Fruit fly (Drosophila melanogaster) whole organism, wandering third instar larva: ENCODE measurements around the gene Cdc6.

Experiments
- Abd-B ChIP-seq: fragments of >200 bp; optimal IDR thresholded peaks from 2 replicates; lab custom pipeline; 2017; ENCODE audit warnings: missing biosample characterization, missing genetic modification characterization
- CG32264 ChIP-seq: fragments of 200-800 bp; sonication (Bioruptor generic); optimal IDR thresholded peaks from 2 replicates; lab custom pipeline; 2016; ENCODE audit warnings: missing biosample characterization, missing genetic modification characterization
- CG9705 ChIP-seq: fragments of 200-800 bp; sonication (Bioruptor generic); optimal IDR thresholded peaks from 2 replicates; lab custom pipeline; 2018; ENCODE audit warnings: missing biosample characterization, mild to moderate bottlenecking, missing genetic modification characterization
- Dfd ChIP-seq: fragments of >200 bp; optimal IDR thresholded peaks from 2 replicates; lab custom pipeline; 2017; ENCODE audit warnings: missing biosample characterization, missing genetic modification characterization
- HLH106 ChIP-seq: fragments of 200-800 bp; optimal IDR thresholded peaks from 3 replicates; lab custom pipeline; 2019; ENCODE audit warnings: missing biosample characterization, mild to moderate bottlenecking, missing genetic modification characterization, moderate library complexity
- Hnf4 ChIP-seq: fragments of 200-800 bp; sonication (Bioruptor generic); optimal IDR thresholded peaks from 2 replicates; lab custom pipeline; 2016; ENCODE audit warnings: missing biosample characterization, mild to moderate bottlenecking, missing genetic modification characterization
- Hr78 ChIP-seq: fragments of >200 bp; optimal IDR thresholded peaks from 2 replicates; lab custom pipeline; 2017; ENCODE audit warnings: missing biosample characterization, missing genetic modification characterization
- Jra ChIP-seq: sonication (Bioruptor generic); optimal IDR thresholded peaks from 2 replicates; lab custom pipeline; 2016; ENCODE audit warnings: missing biosample characterization, missing genetic modification characterization
- Myc ChIP-seq: fragments of >200 bp; optimal IDR thresholded peaks from 2 replicates; lab custom pipeline; 2017
- OdsH ChIP-seq: fragments of 200-800 bp; sonication (Bioruptor generic); optimal IDR thresholded peaks from 2 replicates; lab custom pipeline; 2016; ENCODE audit warnings: missing biosample characterization, mild to moderate bottlenecking, missing genetic modification characterization
- Rel ChIP-seq, 2 experiments: fragments of 200-800 bp; sonication (Bioruptor generic) in 1 of 2; optimal IDR thresholded peaks; 2 replicates in 1 of 2; 3 replicates in 1 of 2; lab custom pipeline; 2016 to 2019; ENCODE audit warnings: mild to moderate bottlenecking in 2 of 2, missing biosample characterization in 2 of 2, missing genetic modification characterization in 2 of 2, moderate library complexity in 1 of 2
- Sp1 ChIP-seq: fragments of 200-800 bp; sonication (Bioruptor generic); optimal IDR thresholded peaks from 3 replicates; lab custom pipeline; 2019; ENCODE audit warnings: missing biosample characterization, mild to moderate bottlenecking, missing genetic modification characterization, moderate library complexity
- Vsx2 ChIP-seq: fragments of 200-300, 225-300 bp; sonication (Bioruptor generic); optimal IDR thresholded peaks from 2 replicates; lab custom pipeline; 2018; ENCODE audit warnings: missing biosample characterization, missing genetic modification characterization; ENCODE audit not compliant: partially characterized antibody
- br ChIP-seq: fragments of 200-800 bp; sonication (Bioruptor generic); optimal IDR thresholded peaks from 2 replicates; lab custom pipeline; 2016; ENCODE audit warnings: missing biosample characterization, missing genetic modification characterization
- brk ChIP-seq: fragments of 200-800 bp; sonication (Bioruptor generic); optimal IDR thresholded peaks from 2 replicates; lab custom pipeline; 2016; ENCODE audit warnings: missing biosample characterization, mild to moderate bottlenecking, missing genetic modification characterization
- dl ChIP-seq, 2 experiments: fragments of 175-275, 200-275 bp in 1 of 2; fragments of 200-275 bp in 1 of 2; sonication (Bioruptor generic); optimal IDR thresholded peaks; lab custom pipeline; 2018; ENCODE audit warnings: mild to moderate bottlenecking in 2 of 2, missing biosample characterization in 2 of 2, missing genetic modification characterization in 2 of 2, moderate library complexity in 2 of 2; ENCODE audit not compliant: partially characterized antibody in 2 of 2, insufficient read depth in 1 of 2
- dmrt93B ChIP-seq: fragments of 200-800 bp; sonication (Bioruptor generic); optimal IDR thresholded peaks from 2 replicates; lab custom pipeline; 2018; ENCODE audit warnings: missing biosample characterization, mild to moderate bottlenecking, missing genetic modification characterization
- dsf ChIP-seq: sonication (Bioruptor generic); optimal IDR thresholded peaks from 2 replicates; lab custom pipeline; 2016; ENCODE audit warnings: missing biosample characterization, missing genetic modification characterization, borderline replicate concordance
- ey ChIP-seq: fragments of 200-800 bp; sonication (Bioruptor generic); optimal IDR thresholded peaks from 2 replicates; lab custom pipeline; 2016; ENCODE audit warnings: missing biosample characterization, missing genetic modification characterization
- foxo ChIP-seq, 2 experiments: fragments of 200-800 bp; sonication (Bioruptor generic); optimal IDR thresholded peaks; 2 replicates in 1 of 2; 3 replicates in 1 of 2; lab custom pipeline; 2016 to 2017; ENCODE audit warnings: missing biosample characterization in 2 of 2, missing genetic modification characterization in 2 of 2
- fru ChIP-seq: fragments of 200-800 bp; sonication (Bioruptor generic); optimal IDR thresholded peaks from 3 replicates; lab custom pipeline; 2016; ENCODE audit warnings: missing biosample characterization, mild to moderate bottlenecking, missing genetic modification characterization
- h ChIP-seq: fragments of 200-800 bp; sonication (Bioruptor generic); optimal IDR thresholded peaks from 3 replicates; lab custom pipeline; 2016; ENCODE audit warnings: missing biosample characterization, mild to moderate bottlenecking, missing genetic modification characterization
- psq ChIP-seq: fragments of 200-800 bp; sonication (Bioruptor generic); optimal IDR thresholded peaks from 3 replicates; lab custom pipeline; 2017; ENCODE audit warnings: missing biosample characterization, mild to moderate bottlenecking, missing genetic modification characterization, moderate library complexity
- rgr ChIP-seq: fragments of 200-800 bp; sonication (Bioruptor generic); optimal IDR thresholded peaks from 3 replicates; lab custom pipeline; 2016; ENCODE audit warnings: missing biosample characterization, mild to moderate bottlenecking, missing genetic modification characterization
- sage ChIP-seq: fragments of 200-800 bp; sonication (Bioruptor generic); optimal IDR thresholded peaks from 2 replicates; lab custom pipeline; 2016; ENCODE audit warnings: missing biosample characterization, mild to moderate bottlenecking, missing genetic modification characterization
- usp ChIP-seq: fragments of >200 bp; optimal IDR thresholded peaks from 2 replicates; lab custom pipeline; 2017; ENCODE audit warnings: missing biosample characterization, missing genetic modification characterization
- woc ChIP-seq: sonication (Bioruptor generic); optimal IDR thresholded peaks from 2 replicates; lab custom pipeline; 2016; ENCODE audit warnings: missing biosample characterization, mild to moderate bottlenecking, missing genetic modification characterization

Cdc6 gene

dm6 chr3L:8629701-8630343 lies 4.0 kb downstream of the Cdc6 start:
- TF ChIP-seq usp (GFP tag; lab: Kevin White, UChicago) (no peak), Jra (GFP tag; lab: Kevin White, UChicago) (no peak), rgr (peak; percentile 53)

dm6 chr3L:8628964-8629363 lies 4.9 kb downstream of the Cdc6 start:
- TF ChIP-seq Sp1 (GFP tag; lab: Kevin White, UChicago), result peak; percentile 42
- peak in 1 of 2 experiments; percentile 29 for TF ChIP-seq foxo (GFP tag; optimal IDR thresholded peaks at IDR 0.05; lab: Kevin White, UChicago)
- TF ChIP-seq HLH106 (tag; lab: Kevin White, UChicago), result peak; percentile 57
- TF ChIP-seq CG9705 (GFP tag; lab: Kevin White, UChicago), result peak; percentile 4
- no peak for TF ChIP-seq Vsx2 (GFP tag; lab: Kevin White, UChicago)
- TF ChIP-seq OdsH, result no peak
- TF ChIP-seq Dfd (GFP tag; lab: Kevin White, UChicago), result no peak

DNA sequence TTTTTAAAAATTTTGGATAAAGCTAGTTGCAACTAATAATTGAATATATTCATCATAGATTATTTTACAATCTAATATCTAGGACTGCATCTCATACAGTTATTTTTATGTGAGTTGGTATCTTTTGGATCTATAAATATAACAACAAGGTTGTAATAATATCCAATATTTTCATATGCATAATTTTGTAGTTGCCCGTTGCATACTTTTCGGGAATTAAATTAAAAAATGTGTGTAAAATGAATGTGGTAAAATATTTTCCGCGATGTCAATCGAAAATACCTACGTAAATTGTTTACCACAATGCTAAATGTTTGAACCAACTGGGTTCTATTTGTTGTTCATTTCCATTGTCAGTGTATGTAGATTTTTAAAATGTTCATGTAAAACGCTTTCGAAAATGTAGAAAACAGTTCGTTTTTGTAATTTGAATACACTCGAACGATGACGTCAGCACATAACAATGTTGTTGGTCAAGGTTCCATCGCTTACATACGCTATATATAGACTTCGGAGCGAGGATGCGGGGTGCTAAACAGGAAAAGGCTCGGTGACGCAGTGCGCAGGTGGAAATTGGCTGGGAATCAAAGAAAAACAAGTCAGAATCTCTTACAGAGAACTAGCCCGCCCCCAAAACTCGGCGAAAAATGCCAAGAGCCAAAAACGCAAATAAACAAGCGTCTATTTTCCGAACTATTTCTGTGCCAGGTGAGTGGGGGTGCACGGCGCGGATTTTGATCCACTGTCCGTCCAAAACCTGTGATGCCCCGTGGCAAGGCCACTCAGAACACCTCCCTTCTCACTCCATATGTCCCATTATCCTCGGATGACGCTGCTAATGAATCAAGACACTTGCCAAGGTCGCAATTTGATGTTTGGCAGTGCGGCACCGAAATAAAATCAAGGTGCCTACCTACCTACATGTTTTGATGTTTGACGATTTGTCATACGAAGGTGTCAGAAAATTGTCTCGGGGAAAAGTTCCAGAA lies 5.7 kb downstream of the Cdc6 start:
- TF ChIP-seq psq (GFP tag; lab: Kevin White, UChicago) (no peak), Myc (lab: Kevin White, UChicago) (peak; percentile 42), br (GFP tag; lab: Kevin White, UChicago) (no peak), ey (no peak), Jra (GFP tag; lab: Kevin White, UChicago) (no peak)

DNA sequence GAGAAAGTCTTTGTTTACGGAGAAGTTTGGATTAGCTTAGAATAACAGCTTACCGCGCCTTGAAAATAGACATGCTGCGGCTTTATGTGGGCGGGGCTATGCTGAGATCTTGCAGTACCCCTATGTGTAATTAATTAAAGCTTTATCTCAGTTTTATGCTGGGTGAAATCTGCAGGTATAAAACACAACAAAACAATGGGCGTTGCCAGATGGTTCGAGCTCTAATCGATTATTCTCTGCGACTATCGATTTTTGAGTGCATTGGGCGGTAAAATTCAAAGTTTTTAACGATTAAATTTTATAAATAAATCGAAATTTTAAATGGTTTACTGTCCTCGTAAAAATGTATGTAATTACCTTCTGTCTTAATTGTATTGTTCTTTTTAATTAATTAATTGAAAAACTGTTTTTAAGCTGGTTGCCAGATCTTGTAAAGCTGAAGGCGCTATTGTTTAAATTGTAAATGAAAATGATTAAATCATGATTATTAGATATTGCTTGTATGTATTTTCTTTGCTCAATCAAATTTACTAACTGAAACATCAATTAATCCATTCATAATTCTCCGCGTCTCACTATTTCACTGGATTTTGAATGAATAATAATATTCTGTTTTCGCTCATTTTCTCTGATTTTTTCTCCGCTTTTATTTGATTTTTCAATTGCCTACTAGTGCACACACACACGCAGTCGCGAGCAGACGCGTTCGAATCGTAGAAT lies 10.0 kb downstream of the Cdc6 start, which contains the start of the genes GAPsec and Zasp66:
TSS of gene GAPsec (minus strand) at position 200 of the 720 bp plus-strand sequence.
TSS of gene Zasp66 (plus strand) at position 670 of the 720 bp plus-strand sequence.
- TF ChIP-seq Vsx2 (GFP tag; lab: Kevin White, UChicago) (no peak), CG32264 (GFP tag; lab: Kevin White, UChicago) (no peak), woc (GFP tag; lab: Kevin White, UChicago) (no peak), h (GFP tag; lab: Kevin White, UChicago) (no peak), ey (no peak), Hr78 (GFP tag; lab: Kevin White, UChicago) (no peak), dl (GFP tag; optimal IDR thresholded peaks at IDR 0.05; lab: Kevin White, UChicago; ENCODE audit: insufficient read depth in 1 of 2, partially characterized antibody in 2 of 2) (no peak), Rel (GFP tag; optimal IDR thresholded peaks at IDR 0.05; lab: Kevin White, UChicago) (no peak), Rel (tag; optimal IDR thresholded peaks at IDR 0.05; lab: Kevin White, UChicago) (no peak), brk (no peak), fru (GFP tag; lab: Kevin White, UChicago) (no peak)

- TF ChIP-seq CG32264 (GFP tag; lab: Kevin White, UChicago) (no peak), OdsH (no peak), h (GFP tag; lab: Kevin White, UChicago) (no peak), dl (GFP tag; optimal IDR thresholded peaks at IDR 0.05; lab: Kevin White, UChicago; ENCODE audit: insufficient read depth in 1 of 2, partially characterized antibody in 2 of 2) (no peak)
Measured at dm6 chr3L:8621465-8621864, 12.4 kb downstream of the Cdc6 start.

dm6 chr3L:8619588-8619987 lies 14.3 kb downstream of the Cdc6 start, which contains the start of gene S-Lap2:
Gene S-Lap2, plus strand, starts transcription at chr3L:8619888.
- TF ChIP-seq Hr78 (GFP tag; lab: Kevin White, UChicago) (no peak), Hnf4 (GFP tag; lab: Kevin White, UChicago) (no peak), h (GFP tag; lab: Kevin White, UChicago) (no peak), psq (GFP tag; lab: Kevin White, UChicago) (no peak), foxo (GFP tag; optimal IDR thresholded peaks at IDR 0.05; lab: Kevin White, UChicago) (no peak), rgr (no peak), dsf (GFP tag; lab: Kevin White, UChicago) (no peak), CG9705 (GFP tag; lab: Kevin White, UChicago) (no peak), sage (GFP tag; lab: Kevin White, UChicago) (no peak), dmrt93B (GFP tag; lab: Kevin White, UChicago) (no peak), fru (GFP tag; lab: Kevin White, UChicago) (no peak), dl (GFP tag; optimal IDR thresholded peaks at IDR 0.05; lab: Kevin White, UChicago; ENCODE audit: insufficient read depth in 1 of 2, partially characterized antibody in 2 of 2) (no peak), Jra (GFP tag; lab: Kevin White, UChicago) (no peak), HLH106 (tag; lab: Kevin White, UChicago) (no peak), Abd-B (GFP tag; lab: Kevin White, UChicago) (no peak), brk (no peak), ey (no peak), Sp1 (GFP tag; lab: Kevin White, UChicago) (no peak)
